Worm (Caenorhabditis elegans) whole organism, L3 larva: ENCODE results near the gene Y46B2A.3.

ENCODE experiments used
- ZK546.5 ChIP-seq: sonication (generic microtip); optimal IDR thresholded peaks from 2 replicates; lab custom pipeline; 2017; ENCODE audit warnings: missing biosample characterization, missing genetic modification characterization
- ama-1 ChIP-seq: fragments of 150-350 bp; optimal IDR thresholded peaks from 2 replicates; lab custom pipeline; 2018
- ceh-16 ChIP-seq: sonication (generic microtip); optimal IDR thresholded peaks from 2 replicates; lab custom pipeline; 2017; ENCODE audit warnings: missing biosample characterization, missing genetic modification characterization
- ceh-28 ChIP-seq: fragments of 150-350 bp; optimal IDR thresholded peaks from 2 replicates; lab custom pipeline; 2014; ENCODE audit warnings: missing biosample characterization, missing genetic modification reagents, missing genetic modification characterization
- ceh-82 ChIP-seq: fragments of 150-350 bp; optimal IDR thresholded peaks from 2 replicates; lab custom pipeline; 2014; ENCODE audit warnings: missing biosample characterization, missing genetic modification characterization
- ceh-9 ChIP-seq: sonication (generic microtip); optimal IDR thresholded peaks from 2 replicates; lab custom pipeline; 2018; ENCODE audit warnings: missing biosample characterization, missing genetic modification characterization
- egl-27 ChIP-seq: sonication (generic microtip); optimal IDR thresholded peaks from 4 replicates; lab custom pipeline; 2017; ENCODE audit warnings: missing biosample characterization, missing genetic modification reagents, missing genetic modification characterization
- elt-1 ChIP-seq: fragments of 150-350 bp; optimal IDR thresholded peaks from 2 replicates; lab custom pipeline; 2014; ENCODE audit warnings: missing biosample characterization, missing genetic modification characterization
- elt-2 ChIP-seq: sonication (generic microtip); optimal IDR thresholded peaks from 2 replicates; lab custom pipeline; 2016; ENCODE audit warnings: missing genetic modification reagents, mild to moderate bottlenecking, missing genetic modification characterization, missing compliant biosample characterization
- elt-3 ChIP-seq, 3 experiments: fragments of 150-350 bp in 1 of 3; sonication (generic microtip) in 2 of 3; optimal IDR thresholded peaks; 2 replicates in 2 of 3; 4 replicates in 1 of 3; lab custom pipeline; 2014 to 2017; ENCODE audit warnings: missing biosample characterization in 3 of 3, missing genetic modification characterization in 3 of 3
- eor-1 ChIP-seq, 2 experiments: fragments of 150-350 bp; optimal IDR thresholded peaks; 2 replicates each; lab custom pipeline; 2014 to 2018; ENCODE audit warnings: missing biosample characterization in 2 of 2, missing genetic modification characterization in 2 of 2
- fkh-10 ChIP-seq: sonication (generic microtip); optimal IDR thresholded peaks from 2 replicates; lab custom pipeline; 2017; ENCODE audit warnings: missing biosample characterization, missing genetic modification reagents, missing genetic modification characterization
- fos-1 ChIP-seq: fragments of 150-350 bp; optimal IDR thresholded peaks from 2 replicates; lab custom pipeline; 2014; ENCODE audit warnings: missing biosample characterization, missing genetic modification characterization
- hmg-11 ChIP-seq: sonication (generic microtip); optimal IDR thresholded peaks from 2 replicates; lab custom pipeline; 2016; ENCODE audit warnings: missing genetic modification characterization, missing compliant biosample characterization
- jun-1 ChIP-seq: fragments of 150-350 bp; optimal IDR thresholded peaks from 2 replicates; lab custom pipeline; 2014; ENCODE audit warnings: missing biosample characterization, missing genetic modification reagents, missing genetic modification characterization
- lin-15B ChIP-seq: fragments of 150-350 bp; optimal IDR thresholded peaks from 2 replicates; lab custom pipeline; 2014; ENCODE audit warnings: missing biosample characterization, missing genetic modification characterization
- lin-39 ChIP-seq: fragments of 150-350 bp; optimal IDR thresholded peaks from 2 replicates; lab custom pipeline; 2018; ENCODE audit warnings: missing biosample characterization, missing genetic modification reagents, missing genetic modification characterization
- lsy-12 ChIP-seq: sonication (generic microtip); optimal IDR thresholded peaks from 2 replicates; lab custom pipeline; 2016; ENCODE audit warnings: mild to moderate bottlenecking, missing genetic modification characterization, missing compliant biosample characterization
- mdl-1 ChIP-seq: fragments of 150-350 bp; optimal IDR thresholded peaks from 2 replicates; lab custom pipeline; 2014; ENCODE audit warnings: missing biosample characterization, missing genetic modification characterization
- mml-1 ChIP-seq: fragments of 150-350 bp; sonication (generic microtip); optimal IDR thresholded peaks from 3 replicates; lab custom pipeline; 2014; ENCODE audit warnings: missing biosample characterization, missing genetic modification characterization
- nfya-1 ChIP-seq: sonication (generic microtip); optimal IDR thresholded peaks from 2 replicates; lab custom pipeline; 2017; ENCODE audit warnings: missing genetic modification characterization, mild to moderate bottlenecking, missing compliant biosample characterization, antibody characterized with exemption, moderate library complexity; ENCODE audit not compliant: insufficient read depth
- nhr-11 ChIP-seq: fragments of 150-350 bp; optimal IDR thresholded peaks from 2 replicates; lab custom pipeline; 2014; ENCODE audit warnings: missing biosample characterization, missing genetic modification characterization
- nhr-23 ChIP-seq: fragments of 150-350 bp; optimal IDR thresholded peaks from 2 replicates; lab custom pipeline; 2014; ENCODE audit warnings: missing biosample characterization, missing genetic modification reagents, missing genetic modification characterization
- nhr-237 ChIP-seq: fragments of 150-350 bp; optimal IDR thresholded peaks from 2 replicates; lab custom pipeline; 2014; ENCODE audit warnings: missing biosample characterization, missing genetic modification characterization
- nhr-25 ChIP-seq: sonication (generic microtip); optimal IDR thresholded peaks from 2 replicates; lab custom pipeline; 2017; ENCODE audit warnings: missing biosample characterization, missing genetic modification characterization
- nhr-43 ChIP-seq: sonication (generic microtip); optimal IDR thresholded peaks from 2 replicates; lab custom pipeline; 2016; ENCODE audit warnings: mild to moderate bottlenecking, missing genetic modification characterization, missing compliant biosample characterization; ENCODE audit not compliant: poor library complexity, severe bottlenecking
- nhr-77 ChIP-seq: fragments of 150-350 bp; optimal IDR thresholded peaks from 2 replicates; lab custom pipeline; 2014; ENCODE audit warnings: missing biosample characterization, missing genetic modification characterization
- pha-4 ChIP-seq: fragments of 150-350 bp; optimal IDR thresholded peaks from 2 replicates; lab custom pipeline; 2014; ENCODE audit warnings: missing biosample characterization, missing genetic modification reagents, missing genetic modification characterization
- pqm-1 ChIP-seq: fragments of 150-350 bp; optimal IDR thresholded peaks from 2 replicates; lab custom pipeline; 2017; ENCODE audit warnings: missing biosample characterization, missing genetic modification characterization, inconsistent platforms
- sea-2 ChIP-seq: fragments of 150-350 bp; sonication (generic microtip); optimal IDR thresholded peaks from 4 replicates; lab custom pipeline; 2014; ENCODE audit warnings: missing biosample characterization, missing genetic modification reagents, missing genetic modification characterization
- skn-1 ChIP-seq: fragments of 150-350 bp; optimal IDR thresholded peaks from 2 replicates; lab custom pipeline; 2014; ENCODE audit warnings: missing biosample characterization, missing genetic modification characterization
- snpc-4 ChIP-seq: fragments of 150-350 bp; optimal IDR thresholded peaks from 2 replicates; lab custom pipeline; 2014; ENCODE audit warnings: missing biosample characterization, missing genetic modification characterization
- tbx-2 ChIP-seq: sonication (generic microtip); optimal IDR thresholded peaks from 2 replicates; lab custom pipeline; 2016; ENCODE audit warnings: mild to moderate bottlenecking, missing genetic modification characterization, missing compliant biosample characterization
- unc-39 ChIP-seq: sonication (generic microtip); optimal IDR thresholded peaks from 4 replicates; lab custom pipeline; 2017; ENCODE audit warnings: missing biosample characterization, missing genetic modification characterization
- unc-62 ChIP-seq: fragments of 150-350 bp; sonication (generic microtip); optimal IDR thresholded peaks from 4 replicates; lab custom pipeline; 2014; ENCODE audit warnings: missing biosample characterization, missing genetic modification reagents, missing genetic modification characterization
- zag-1 ChIP-seq: fragments of 150-350 bp; optimal IDR thresholded peaks from 2 replicates; lab custom pipeline; 2014; ENCODE audit warnings: missing biosample characterization, missing genetic modification characterization
- ztf-11 ChIP-seq: fragments of 150-350 bp; optimal IDR thresholded peaks from 2 replicates; lab custom pipeline; 2014; ENCODE audit warnings: missing biosample characterization, missing genetic modification characterization
- ztf-4 ChIP-seq: fragments of 150-350 bp; optimal IDR thresholded peaks from 2 replicates; lab custom pipeline; 2014; ENCODE audit warnings: missing biosample characterization, missing genetic modification characterization

The Y46B2A.3 gene

ce11 chrII:900720-901332, 34.1 kb upstream of the Y46B2A.3 start, which contains the start of gene T07D3.9:
Gene T07D3.9, minus strand, starts transcription at chrII:900913.
- peak; percentile 38 for TF ChIP-seq egl-27 (tag; lab: Kevin White, UChicago)
- TF ChIP-seq jun-1, result peak; percentile 3
- TF ChIP-seq elt-3 (tag; optimal IDR thresholded peaks at IDR 0.05; lab: Kevin White, UChicago), result peak; percentile 6 to 87 (median 76)
- peak; percentile 94 for TF ChIP-seq elt-2
- peak; percentile 40 for TF ChIP-seq ceh-28 (tag; lab: Kevin White, UChicago)
- TF ChIP-seq ceh-16 (tag; lab: Kevin White, UChicago), result no peak
- peak; percentile 83 for TF ChIP-seq pqm-1 (tag; lab: Kevin White, UChicago)
- no peak for TF ChIP-seq fos-1 (tag; lab: Kevin White, UChicago)

- peak; percentile 36 for TF ChIP-seq pha-4 (tag; lab: Kevin White, UChicago)
- peak; percentile 75 for TF ChIP-seq elt-2
- no peak for TF ChIP-seq ceh-28 (tag; lab: Kevin White, UChicago)
- peak; percentile 13 for TF ChIP-seq pqm-1 (tag; lab: Kevin White, UChicago)
- TF ChIP-seq, all 47 proteins: peak for 3
Observed at ce11 chrII:888024-888423, 21.3 kb upstream of the Y46B2A.3 start, which contains the start of gene T07D3.4. Gene T07D3.4, plus strand, starts transcription at chrII:888309.

ce11 chrII:884204-884603, 17.5 kb upstream of the Y46B2A.3 start:
- TF ChIP-seq eor-1 (tag; optimal IDR thresholded peaks at IDR 0.05; lab: Kevin White, UChicago), result no peak
- peak; percentile 2 for TF ChIP-seq pha-4 (tag; lab: Kevin White, UChicago)
- TF ChIP-seq elt-2, result peak; percentile 73

- TF ChIP-seq snpc-4 (tag; lab: Kevin White, UChicago) (peak; percentile 23), ceh-82 (no peak), skn-1 (tag; lab: Kevin White, UChicago) (no peak), zag-1 (no peak), fkh-10 (GFP tag; lab: Kevin White, UChicago) (no peak), elt-2 (peak; percentile 87), pqm-1 (tag; lab: Kevin White, UChicago) (peak; percentile 46)
Observed at ce11 chrII:880666-881226, 14.0 kb upstream of the Y46B2A.3 start.

ce11 chrII:875739-876138, 9.0 kb upstream of the Y46B2A.3 start:
- TF ChIP-seq ZK546.5 (tag; lab: Kevin White, UChicago), result no peak
- TF ChIP-seq elt-1, result no peak
- TF ChIP-seq mml-1 (tag; lab: Kevin White, UChicago), result no peak
- no peak for TF ChIP-seq pha-4 (tag; lab: Kevin White, UChicago)
- no peak for TF ChIP-seq ama-1 (lab: Kevin White, UChicago)
- TF ChIP-seq unc-39 (tag; lab: Kevin White, UChicago), result no peak

ce11 chrII:872993-873787, 6.5 kb upstream of the Y46B2A.3 start, which contains the start of gene alg-2:
Gene alg-2, plus strand, starts transcription at chrII:873212.
- TF ChIP-seq nhr-237 (tag; lab: Kevin White, UChicago) (no peak), ztf-4 (no peak), hmg-11 (tag; lab: Kevin White, UChicago) (no peak), nhr-25 (no peak), eor-1 (tag; optimal IDR thresholded peaks at IDR 0.05; lab: Kevin White, UChicago) (no peak), nfya-1 (tag; lab: Kevin White, UChicago) (no peak), mdl-1 (no peak), sea-2 (GFP tag; lab: Kevin White, UChicago) (no peak), ceh-9 (tag; lab: Kevin White, UChicago) (no peak), fos-1 (tag; lab: Kevin White, UChicago) (no peak), lin-15B (peak; percentile 54), lin-39 (tag; lab: Kevin White, UChicago) (peak; percentile 4), jun-1 (no peak), unc-62 (no peak), egl-27 (tag; lab: Kevin White, UChicago) (no peak), nhr-43 (tag; lab: Kevin White, UChicago) (no peak), pha-4 (tag; lab: Kevin White, UChicago) (peak; percentile 44), ceh-28 (tag; lab: Kevin White, UChicago) (no peak), mml-1 (tag; lab: Kevin White, UChicago) (no peak), pqm-1 (tag; lab: Kevin White, UChicago) (peak; percentile 10), ama-1 (lab: Kevin White, UChicago) (no peak), nhr-11 (tag; lab: Kevin White, UChicago) (no peak), nhr-23 (no peak), fkh-10 (GFP tag; lab: Kevin White, UChicago) (no peak), tbx-2 (tag; lab: Kevin White, UChicago) (no peak), lsy-12 (tag; lab: Kevin White, UChicago) (no peak), nhr-77 (no peak), snpc-4 (tag; lab: Kevin White, UChicago) (peak; percentile 73), ztf-11 (tag; lab: Kevin White, UChicago) (no peak)
